Worm (Caenorhabditis elegans): ENCODE measurements around the gene madf-11.
A peak's percentile ranks its signal among the peaks of the same experiment; 100 is the strongest.

Gene madf-11

ce11 chrIII:5603439-5603986 is at the start of gene madf-11:
Gene madf-11 (minus strand): TSS chrIII:5603489.
- TF ChIP-seq Y53F4B.3 (GFP tag; IDR thresholded peaks at IDR 0.05), result no peak
- TF ChIP-seq ztf-25 (GFP tag; IDR thresholded peaks at IDR 0.05), result no peak; the same call in 1 of the 2 replicates
- peak; percentile 28 for TF ChIP-seq ZK185.1 (tag; optimal IDR thresholded peaks at IDR 0.05; ENCODE audit: poor library complexity, severe bottlenecking)
- TF ChIP-seq ztf-26 (tag; optimal IDR thresholded peaks at IDR 0.05), result no peak
- no peak for TF ChIP-seq repo-1 (tag; optimal IDR thresholded peaks at IDR 0.05)
- TF ChIP-seq lag-1 (GFP tag; IDR thresholded peaks at IDR 0.05), result no peak
- TF ChIP-seq snpc-3.4 (tag; optimal IDR thresholded peaks at IDR 0.05), result no peak
- peak; percentile 53 for TF ChIP-seq nhr-80 (tag; optimal IDR thresholded peaks at IDR 0.05)
- no peak for TF ChIP-seq egl-18 (GFP tag; IDR thresholded peaks at IDR 0.05)
- TF ChIP-seq ekl-4 (GFP tag; IDR thresholded peaks at IDR 0.05), result peak; percentile 10; the same call in 1 of the 2 replicates
- TF ChIP-seq attf-3 (GFP tag; conservative IDR thresholded peaks at IDR 0.05), result peak; percentile 31; the same call in 1 of the 2 replicates
- TF ChIP-seq ztf-18 (tag; optimal IDR thresholded peaks at IDR 0.05), result peak; percentile 9
- no peak for TF ChIP-seq somi-1 (GFP tag; optimal IDR thresholded peaks at IDR 0.05)
- TF ChIP-seq cebp-2 (GFP tag; IDR thresholded peaks at IDR 0.05), result no peak
- TF ChIP-seq zfh-2 (GFP tag; conservative IDR thresholded peaks at IDR 0.05), result peak; percentile 90
- TF ChIP-seq snpc-4 (GFP tag; optimal IDR thresholded peaks at IDR 0.05), result no peak
- TF ChIP-seq snpc-4 (tag; optimal IDR thresholded peaks at IDR 0.05), result peak in 2 of 4 experiments; percentile 18 to 33
- 0 out of 2 replicates have a peak, but pooled peaks have one; percentile 51 for TF ChIP-seq madf-3 (GFP tag; IDR thresholded peaks at IDR 0.05)
- TF ChIP-seq K11D2.4 (GFP tag; IDR thresholded peaks at IDR 0.05), result 0 out of 2 replicates have a peak, but pooled peaks have one; percentile 17
- TF ChIP-seq Y95B8A.8 (GFP tag; IDR thresholded peaks at IDR 0.05), result no peak
- TF ChIP-seq xnd-1 (tag; optimal IDR thresholded peaks at IDR 0.05), result no peak
- peak; percentile 19; the same call in 1 of the 2 replicates for TF ChIP-seq ceh-100 (GFP tag; IDR thresholded peaks at IDR 0.05)
- no peak for TF ChIP-seq mel-28 (tag; optimal IDR thresholded peaks at IDR 0.05; ENCODE audit: borderline replicate concordance)
- peak; percentile 60 for TF ChIP-seq lin-54 (GFP tag; optimal IDR thresholded peaks at IDR 0.05)
- TF ChIP-seq lin-35 (GFP tag; optimal IDR thresholded peaks at IDR 0.05), result peak in 1 of 3 experiments; percentile 67
- no peak for TF ChIP-seq chd-7 (tag; optimal IDR thresholded peaks at IDR 0.05)
- no peak for TF ChIP-seq F10E7.11 (tag; optimal IDR thresholded peaks at IDR 0.05)
- TF ChIP-seq hsf-1 (GFP tag; IDR thresholded peaks at IDR 0.05), result no peak
- TF ChIP-seq mes-4 (tag; optimal IDR thresholded peaks at IDR 0.05), result no peak
- TF ChIP-seq tbp1 (GFP tag; optimal IDR thresholded peaks at IDR 0.05), result peak; percentile 31
- TF ChIP-seq madf-10 (tag; optimal IDR thresholded peaks at IDR 0.05), result peak; percentile 7
- TF ChIP-seq aptf-2 (GFP tag; conservative IDR thresholded peaks at IDR 0.05), result peak; percentile 45; the same call in 1 of the 2 replicates
- peak; percentile 57; the same call in 1 of the 2 replicates for TF ChIP-seq hmg-1.2 (GFP tag; IDR thresholded peaks at IDR 0.05)
- peak; percentile 39 for TF ChIP-seq lin-40 (tag; optimal IDR thresholded peaks at IDR 0.05)
- no peak for TF ChIP-seq mxl-1 (tag; optimal IDR thresholded peaks at IDR 0.05)
- TF ChIP-seq ztf-22 (GFP tag; optimal IDR thresholded peaks at IDR 0.05), result no peak
- TF ChIP-seq attf-5 (GFP tag; optimal IDR thresholded peaks at IDR 0.05), result peak; percentile 88
- TF ChIP-seq B0019.2 (GFP tag; conservative IDR thresholded peaks at IDR 0.05), result no peak
- no peak for TF ChIP-seq ama-1 (optimal IDR thresholded peaks at IDR 0.05)
- TF ChIP-seq ama-1 (GFP tag; optimal IDR thresholded peaks at IDR 0.05), result no peak
- TF ChIP-seq C17E4.6 (GFP tag; IDR thresholded peaks at IDR 0.05), result no peak
- no peak for TF ChIP-seq die-1 (tag; optimal IDR thresholded peaks at IDR 0.05)
- TF ChIP-seq ztf-28 (GFP tag; IDR thresholded peaks at IDR 0.05), result no peak
- no peak for TF ChIP-seq ztf-6 (GFP tag; IDR thresholded peaks at IDR 0.05)
- no peak for TF ChIP-seq nhr-179 (tag; optimal IDR thresholded peaks at IDR 0.05)
- TF ChIP-seq dox-1 (GFP tag; IDR thresholded peaks at IDR 0.05), result peak; percentile 33; the same call in 1 of the 2 replicates
- no peak for TF ChIP-seq atf-7 (tag; optimal IDR thresholded peaks at IDR 0.05)
- no peak for TF ChIP-seq gei-17 (GFP tag; optimal IDR thresholded peaks at IDR 0.05)
- no peak for TF ChIP-seq hlh-12 (tag; optimal IDR thresholded peaks at IDR 0.05)

All from whole organism, young adult.